Worm (Caenorhabditis elegans): ENCODE data around the gene F54H5.3.

F54H5.3 gene

ce11 chrII:6615232-6616029 lies 6.6 kb upstream of the F54H5.3 start (continued):
- peak; percentile 22 for TF ChIP-seq mes-2 (tag; optimal IDR thresholded peaks at IDR 0.05; ENCODE audit: poor library complexity, severe bottlenecking)
- no peak for TF ChIP-seq ceh-28 (tag; optimal IDR thresholded peaks at IDR 0.05)
- peak in 1 of 2 experiments; percentile 86 for TF ChIP-seq unc-62 (GFP tag; optimal IDR thresholded peaks at IDR 0.05 in 1 of 2)
- no peak for TF ChIP-seq unc-62 (tag; optimal IDR thresholded peaks at IDR 0.05)
- TF ChIP-seq lin-13 (GFP tag; optimal IDR thresholded peaks at IDR 0.05) = no peak
- no peak for TF ChIP-seq daf-16 (GFP tag; optimal IDR thresholded peaks at IDR 0.05)
- TF ChIP-seq daf-16 (tag; optimal IDR thresholded peaks at IDR 0.05) = peak; percentile 71
- TF ChIP-seq aha-1 (tag) = peak; percentile 29
- no peak for TF ChIP-seq arid-1 (GFP tag; conservative IDR thresholded peaks at IDR 0.05)
- no peak for TF ChIP-seq zip-2 (tag; optimal IDR thresholded peaks at IDR 0.05)
- peak; percentile 63 for TF ChIP-seq nhr-77 (tag; optimal IDR thresholded peaks at IDR 0.05)
- TF ChIP-seq aly-2 (tag; optimal IDR thresholded peaks at IDR 0.05) = no peak
- no peak for TF ChIP-seq spr-1 (tag; optimal IDR thresholded peaks at IDR 0.05)
- TF ChIP-seq mep-1 (tag; optimal IDR thresholded peaks at IDR 0.05) = no peak

DNA sequence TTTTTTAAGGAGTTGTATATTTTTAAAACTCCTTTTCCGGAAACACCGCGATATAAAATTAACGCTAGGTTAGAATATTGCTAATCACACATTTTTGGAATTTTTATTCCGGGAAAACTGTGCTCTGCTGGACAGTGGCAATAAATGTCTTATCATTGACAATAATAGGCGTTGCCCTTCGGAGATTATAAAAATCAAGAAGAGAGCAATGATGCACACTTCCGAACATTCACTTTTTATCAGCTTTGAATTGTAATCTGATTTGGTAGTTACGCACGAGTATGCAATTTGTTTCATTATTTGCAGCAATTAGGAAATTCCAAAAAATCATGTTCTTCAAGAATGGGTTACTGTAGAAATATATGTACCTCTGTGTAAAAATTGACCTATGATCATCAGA lies 5.9 kb upstream of the F54H5.3 start:
- no peak for TF ChIP-seq zfp-2 (tag; optimal IDR thresholded peaks at IDR 0.05)
- TF ChIP-seq pqm-1 (tag; optimal IDR thresholded peaks at IDR 0.05) = peak; percentile 67
- TF ChIP-seq mxl-3 (GFP tag; optimal IDR thresholded peaks at IDR 0.05) = no peak
- TF ChIP-seq snpc-4 (tag; optimal IDR thresholded peaks at IDR 0.05) = no peak
- no peak for TF ChIP-seq nhr-25 (tag; optimal IDR thresholded peaks at IDR 0.05; ENCODE audit: borderline replicate concordance, insufficient read depth)
- no peak for TF ChIP-seq saeg-2 (GFP tag; IDR thresholded peaks at IDR 0.05)
- TF ChIP-seq lim-7 (GFP tag; IDR thresholded peaks at IDR 0.05) = no peak
- TF ChIP-seq tra-1 (GFP tag; IDR thresholded peaks at IDR 0.05) = no peak
- no peak for TF ChIP-seq arid-1 (GFP tag; conservative IDR thresholded peaks at IDR 0.05)
- no peak for TF ChIP-seq zip-2 (tag; optimal IDR thresholded peaks at IDR 0.05)
- peak; percentile 1 for TF ChIP-seq nhr-77 (tag; optimal IDR thresholded peaks at IDR 0.05)
- no peak for TF ChIP-seq zip-11 (GFP tag; IDR thresholded peaks at IDR 0.05)
- TF ChIP-seq nhr-28 (tag; optimal IDR thresholded peaks at IDR 0.05) = peak; percentile 61
- no peak for TF ChIP-seq mes-2 (tag; optimal IDR thresholded peaks at IDR 0.05; ENCODE audit: poor library complexity, severe bottlenecking)
- no peak for TF ChIP-seq egl-43 (GFP tag; IDR thresholded peaks at IDR 0.05)
- TF ChIP-seq F37D6.2 (tag; optimal IDR thresholded peaks at IDR 0.05) = no peak
- TF ChIP-seq daf-16 (GFP tag; optimal IDR thresholded peaks at IDR 0.05) = no peak
- TF ChIP-seq daf-16 (tag; optimal IDR thresholded peaks at IDR 0.05) = peak; percentile 46
- TF ChIP-seq daf-8 (GFP tag; IDR thresholded peaks at IDR 0.05) = no peak
- TF ChIP-seq nhr-76 (tag; optimal IDR thresholded peaks at IDR 0.05) = no peak
- TF ChIP-seq lir-3 (tag; optimal IDR thresholded peaks at IDR 0.05) = no peak
- no peak for TF ChIP-seq F44E2.7 (GFP tag; IDR thresholded peaks at IDR 0.05)
- peak; percentile 36 for TF ChIP-seq hlh-11 (tag; optimal IDR thresholded peaks at IDR 0.05)
- peak; percentile 1 for TF ChIP-seq nhr-102 (tag; optimal IDR thresholded peaks at IDR 0.05)
- no peak for TF ChIP-seq ceh-20 (GFP tag; IDR thresholded peaks at IDR 0.05)
- no peak for TF ChIP-seq dpl-1 (GFP tag; optimal IDR thresholded peaks at IDR 0.05)
- TF ChIP-seq Y5F2A.4 (GFP tag; optimal IDR thresholded peaks at IDR 0.05) = no peak
- peak; percentile 62; the same call in 1 of the 2 replicates for TF ChIP-seq dmd-6 (GFP tag; IDR thresholded peaks at IDR 0.05)
- no peak for TF ChIP-seq lin-38 (GFP tag; IDR thresholded peaks at IDR 0.05)
- TF ChIP-seq dmd-8 (GFP tag; IDR thresholded peaks at IDR 0.05) = no peak
- TF ChIP-seq fkh-10 (GFP tag; optimal IDR thresholded peaks at IDR 0.05) = no peak
- TF ChIP-seq hif-1 (tag; optimal IDR thresholded peaks at IDR 0.05) = no peak

Measured in whole organism, L4 larva.